Worm (Caenorhabditis elegans): ENCODE data around the gene dop-5.

- no peak for TF ChIP-seq flt-1 (GFP tag; IDR thresholded peaks at IDR 0.05)
- TF ChIP-seq med-1 (GFP tag; optimal IDR thresholded peaks at IDR 0.05; ENCODE audit: insufficient read depth), result no peak
Measured at ce11 chrV:11321719-11322118, 44.3 kb downstream of the dop-5 start, which contains the start of gene F47G9.4.
